Worm (Caenorhabditis elegans) whole organism, L4 larva: ENCODE results near the gene F37B4.10.

Experiments
- F26F4.8 ChIP-seq: fragments of 200-800 bp; sonication (Bioruptor generic); conservative IDR thresholded peaks from 2 replicates; pipeline ENCODE4 v1.3.6; 2022; ENCODE audit warnings: missing genetic modification characterization, missing compliant biosample characterization
- F37D6.2 ChIP-seq: sonication (generic microtip); optimal IDR thresholded peaks from 2 replicates; lab custom pipeline; 2016; ENCODE audit warnings: mild to moderate bottlenecking, missing genetic modification characterization, missing compliant biosample characterization
- Y5F2A.4 ChIP-seq: fragments of 200-800 bp; sonication (Bioruptor generic); optimal IDR thresholded peaks from 2 replicates; lab custom pipeline; 2018; ENCODE audit warnings: mild to moderate bottlenecking, missing genetic modification characterization, missing compliant biosample characterization
- Y75B8A.6 ChIP-seq: fragments of 200-800 bp; sonication (Bioruptor generic); IDR thresholded peaks from 2 replicates; pipeline ENCODE4 v1.3.6; 2022; ENCODE audit warnings: missing genetic modification reagents, missing genetic modification characterization, missing compliant biosample characterization
- aha-1 ChIP-seq: fragments of 150-350 bp; peaks from one replicate; lab custom pipeline; 2014; ENCODE audit warnings: missing biosample characterization, missing genetic modification characterization
- arid-1 ChIP-seq: fragments of 200-800 bp; sonication (Bioruptor generic); conservative IDR thresholded peaks from 2 replicates; pipeline ENCODE4 v1.3.6; 2022; ENCODE audit warnings: missing genetic modification reagents, missing genetic modification characterization, missing compliant biosample characterization
- ceh-20 ChIP-seq: fragments of 200-800 bp; sonication (Bioruptor generic); IDR thresholded peaks from 2 replicates; pipeline ENCODE4 v1.3.6; 2022; ENCODE audit warnings: missing genetic modification reagents, missing genetic modification characterization, missing compliant biosample characterization
- ceh-28 ChIP-seq: fragments of 150-350 bp; optimal IDR thresholded peaks from 2 replicates; lab custom pipeline; 2014; ENCODE audit warnings: missing biosample characterization, missing genetic modification reagents, missing genetic modification characterization
- ces-1 ChIP-seq: fragments of 150-350 bp; sonication (generic microtip); optimal IDR thresholded peaks from 4 replicates; lab custom pipeline; 2014; ENCODE audit warnings: missing biosample characterization, missing genetic modification reagents, missing genetic modification characterization
- cey-2 ChIP-seq: sonication (generic microtip); optimal IDR thresholded peaks from 3 replicates; lab custom pipeline; 2017; ENCODE audit warnings: missing genetic modification characterization, mild to moderate bottlenecking, missing compliant biosample characterization, antibody characterized with exemption, borderline replicate concordance; ENCODE audit not compliant: insufficient read depth
- daf-12 ChIP-seq: fragments of 150-350 bp; optimal IDR thresholded peaks from 2 replicates; lab custom pipeline; 2014; ENCODE audit warnings: missing biosample characterization, missing genetic modification reagents, missing genetic modification characterization
- daf-8 ChIP-seq: fragments of 200-800 bp; sonication (Bioruptor generic); IDR thresholded peaks from 2 replicates; pipeline ENCODE4 v1.3.6; 2022; ENCODE audit warnings: missing genetic modification characterization, missing compliant biosample characterization
- dmd-9 ChIP-seq: fragments of 200-800 bp; sonication (Bioruptor generic); IDR thresholded peaks from 2 replicates; pipeline ENCODE4 v1.3.6; 2022; ENCODE audit warnings: missing genetic modification reagents, missing genetic modification characterization, missing compliant biosample characterization
- duxl-1 ChIP-seq: sonication (generic microtip); optimal IDR thresholded peaks from 2 replicates; lab custom pipeline; 2016; ENCODE audit warnings: mild to moderate bottlenecking, missing genetic modification characterization, moderate library complexity, missing compliant biosample characterization; ENCODE audit not compliant: poor library complexity
- egl-27 ChIP-seq: sonication (generic microtip); optimal IDR thresholded peaks from 3 replicates; lab custom pipeline; 2017; ENCODE audit warnings: missing biosample characterization, missing genetic modification reagents, missing genetic modification characterization
- hif-1 ChIP-seq, 2 experiments: sonication (generic microtip); optimal IDR thresholded peaks; 2 replicates each; lab custom pipeline; 2016 to 2017; ENCODE audit warnings: missing compliant biosample characterization in 2 of 2, missing genetic modification characterization in 2 of 2, missing genetic modification reagents in 2 of 2, missing genotype in 2 of 2, mild to moderate bottlenecking in 1 of 2
- hlh-11 ChIP-seq: fragments of 200-800 bp; sonication (Bioruptor generic); optimal IDR thresholded peaks from 2 replicates; lab custom pipeline; 2018; ENCODE audit warnings: mild to moderate bottlenecking, missing genetic modification characterization, missing compliant biosample characterization
- lsy-2 ChIP-seq, 2 experiments: fragments of 150-350 bp in 1 of 2; sonication (generic microtip) in 1 of 2; optimal IDR thresholded peaks; 2 replicates each; lab custom pipeline; 2014 to 2017; ENCODE audit warnings: missing biosample characterization in 2 of 2, missing genetic modification characterization in 2 of 2
- madf-5 ChIP-seq, 2 experiments: fragments of 200-800 bp; sonication (Bioruptor generic); IDR thresholded peaks; 2 replicates each; pipeline ENCODE4 v1.3.6; 2022; ENCODE audit warnings: missing compliant biosample characterization in 2 of 2, missing genetic modification characterization in 2 of 2
- madf-9 ChIP-seq: fragments of 200-800 bp; sonication (Bioruptor generic); conservative IDR thresholded peaks from 2 replicates; pipeline ENCODE4 v1.3.6; 2022; ENCODE audit warnings: missing genetic modification reagents, missing genetic modification characterization, missing compliant biosample characterization
- mdl-1 ChIP-seq, 2 experiments: fragments of 150-350 bp in 1 of 2; sonication (generic microtip) in 1 of 2; optimal IDR thresholded peaks; 2 replicates each; lab custom pipeline; 2014 to 2017; ENCODE audit warnings: missing biosample characterization in 2 of 2, missing genetic modification characterization in 2 of 2
- mes-2 ChIP-seq: sonication (generic microtip); optimal IDR thresholded peaks from 2 replicates; lab custom pipeline; 2016; ENCODE audit warnings: missing genotype, mild to moderate bottlenecking, missing genetic modification characterization, missing compliant biosample characterization; ENCODE audit not compliant: poor library complexity, severe bottlenecking
- nhr-10 ChIP-seq: fragments of 150-350 bp; optimal IDR thresholded peaks from 2 replicates; lab custom pipeline; 2014; ENCODE audit warnings: missing biosample characterization, missing genetic modification characterization
- nhr-237 ChIP-seq: sonication (generic microtip); optimal IDR thresholded peaks from 2 replicates; lab custom pipeline; 2017; ENCODE audit warnings: missing biosample characterization, missing genetic modification characterization
- nhr-25 ChIP-seq: sonication (generic microtip); optimal IDR thresholded peaks from 2 replicates; lab custom pipeline; 2017; ENCODE audit warnings: missing genetic modification characterization, mild to moderate bottlenecking, missing compliant biosample characterization, antibody characterized with exemption, moderate library complexity, borderline replicate concordance; ENCODE audit not compliant: insufficient read depth
- nhr-41 ChIP-seq: fragments of 200-800 bp; sonication (Bioruptor generic); IDR thresholded peaks from 2 replicates; pipeline ENCODE4 v1.3.6; 2022; ENCODE audit warnings: missing genetic modification reagents, missing genetic modification characterization, missing compliant biosample characterization
- nhr-76 ChIP-seq: fragments of 150-350 bp; optimal IDR thresholded peaks from 2 replicates; lab custom pipeline; 2014; ENCODE audit warnings: missing biosample characterization, missing genetic modification characterization
- skn-1 ChIP-seq: fragments of 150-350 bp; optimal IDR thresholded peaks from 2 replicates; lab custom pipeline; 2014; ENCODE audit warnings: missing biosample characterization, missing genetic modification characterization
- snpc-4 ChIP-seq: fragments of 150-350 bp; optimal IDR thresholded peaks from 2 replicates; lab custom pipeline; 2014; ENCODE audit warnings: missing biosample characterization, missing genetic modification characterization
- spr-1 ChIP-seq: sonication (generic microtip); optimal IDR thresholded peaks from 2 replicates; lab custom pipeline; 2016; ENCODE audit warnings: mild to moderate bottlenecking, missing genetic modification characterization, missing compliant biosample characterization
- unc-39 ChIP-seq: sonication (generic microtip); optimal IDR thresholded peaks from 2 replicates; lab custom pipeline; 2017; ENCODE audit warnings: missing biosample characterization, missing genetic modification characterization
- unc-62 ChIP-seq, 3 experiments: fragments of 150-350 bp in 1 of 3; sonication (generic microtip); optimal IDR thresholded peaks in 2 of 3; peaks in 1 of 3; 1 replicate in 1 of 3; 2 replicates in 2 of 3; lab custom pipeline; 2014 to 2017; ENCODE audit warnings: missing biosample characterization in 3 of 3, missing genetic modification characterization in 3 of 3, missing genetic modification reagents in 3 of 3, missing genotype in 1 of 3
- vab-7 ChIP-seq: fragments of 200-800 bp; sonication (Bioruptor generic); IDR thresholded peaks from 2 replicates; pipeline ENCODE4 v1.3.6; 2022; ENCODE audit warnings: missing genetic modification reagents, missing genetic modification characterization, missing compliant biosample characterization

F37B4.10 gene

DNA sequence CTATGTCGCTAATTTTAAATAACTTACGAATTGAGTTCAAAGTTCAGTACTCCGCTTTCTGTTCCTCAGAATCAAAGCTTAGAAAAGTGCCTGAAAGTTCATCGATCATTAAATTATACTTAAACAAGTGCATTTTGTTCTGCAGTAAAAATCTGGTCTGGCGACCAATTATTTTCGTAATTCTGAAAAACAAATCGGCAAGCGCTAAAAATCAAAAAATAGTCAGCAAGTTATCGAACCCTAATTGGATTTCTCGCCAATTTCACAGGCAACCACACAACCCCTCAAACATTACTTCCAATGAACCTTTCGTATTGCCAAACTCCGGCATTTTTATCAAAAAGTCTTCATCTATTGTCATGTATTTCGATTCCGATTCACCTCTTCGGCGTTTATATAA, 14.4 kb downstream of the F37B4.10 start, which contains the start of gene srh-272:
TSS of gene srh-272 (plus strand) at position 301 of the 400 bp plus-strand sequence.
- TF ChIP-seq aha-1 (tag; lab: Kevin White, UChicago) (no peak), egl-27 (tag; lab: Kevin White, UChicago) (no peak), spr-1 (tag; lab: Kevin White, UChicago) (no peak), duxl-1 (no peak), ces-1 (GFP tag; lab: Kevin White, UChicago) (no peak), Y5F2A.4 (GFP tag; lab: Kevin White, UChicago) (no peak), mdl-1 (tag; optimal IDR thresholded peaks at IDR 0.05; lab: Kevin White, UChicago) (no peak), vab-7 (GFP tag; lab: Robert Waterston, UW) (no peak), nhr-76 (tag; lab: Kevin White, UChicago) (no peak), nhr-41 (no peak), nhr-25 (tag; lab: Kevin White, UChicago) (no peak)

DNA sequence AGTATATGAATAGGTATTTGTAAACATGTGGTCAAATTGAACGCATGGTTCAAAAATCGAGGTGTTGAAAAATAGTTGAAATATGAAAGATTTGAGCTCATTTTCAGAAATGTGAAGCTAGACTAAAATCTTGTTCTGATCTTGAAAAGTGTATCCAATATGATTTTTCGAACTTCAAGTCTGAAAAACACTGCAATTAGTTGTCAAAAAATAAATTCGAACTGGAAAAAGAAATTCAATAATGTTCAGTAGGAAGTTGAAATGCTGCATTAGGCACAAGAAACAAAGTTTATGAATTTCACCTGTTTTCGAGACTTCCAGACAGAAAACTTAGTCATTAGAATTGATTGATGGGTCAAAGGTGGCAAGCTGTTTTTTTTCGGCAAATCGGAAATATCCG, 15.9 kb downstream of the F37B4.10 start, which contains the start of gene srh-270:
TSS of gene srh-270 (minus strand) at position 101 of the 400 bp plus-strand sequence.
- TF ChIP-seq aha-1 (tag; lab: Kevin White, UChicago) (peak; percentile 2), mes-2 (tag; lab: Kevin White, UChicago) (no peak), unc-62 (GFP tag; optimal IDR thresholded peaks at IDR 0.05 in 1 of 2; lab: Kevin White, UChicago) (peak in 1 of 2 experiments; percentile 17), unc-62 (tag; optimal IDR thresholded peaks at IDR 0.05; lab: Kevin White, UChicago) (no peak), lsy-2 (tag; optimal IDR thresholded peaks at IDR 0.05; lab: Kevin White, UChicago) (no peak)

DNA sequence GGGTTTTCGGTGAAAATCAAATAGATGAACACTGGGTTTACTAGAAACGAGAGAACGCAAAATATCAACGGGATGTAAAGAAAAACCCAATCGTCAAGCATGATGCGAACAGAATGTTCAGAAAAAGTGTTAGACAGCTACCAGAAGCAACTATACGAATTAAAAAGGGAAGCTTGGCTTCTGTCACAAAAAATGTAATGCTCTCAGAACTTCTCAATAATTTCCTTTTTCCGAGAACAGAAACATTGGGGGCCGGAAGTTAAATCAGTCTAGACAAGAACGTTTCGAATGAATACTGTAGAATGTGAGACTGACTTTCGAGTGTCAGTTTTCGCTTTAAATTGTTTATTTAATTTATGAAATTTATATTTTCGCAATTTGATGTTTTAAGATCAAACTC, 17.7 kb downstream of the F37B4.10 start, which contains the start of gene srj-54:
TSS of gene srj-54 (minus strand) at position 101 of the 400 bp plus-strand sequence.
- TF ChIP-seq unc-62 (GFP tag; optimal IDR thresholded peaks at IDR 0.05 in 1 of 2; lab: Kevin White, UChicago) (peak in 1 of 2 experiments; percentile 74), unc-62 (tag; optimal IDR thresholded peaks at IDR 0.05; lab: Kevin White, UChicago) (no peak), nhr-25 (tag; lab: Kevin White, UChicago) (no peak), F26F4.8 (GFP tag; lab: Robert Waterston, UW) (no peak), hlh-11 (tag; lab: Kevin White, UChicago) (no peak), ceh-20 (GFP tag; lab: Robert Waterston, UW) (no peak)

DNA sequence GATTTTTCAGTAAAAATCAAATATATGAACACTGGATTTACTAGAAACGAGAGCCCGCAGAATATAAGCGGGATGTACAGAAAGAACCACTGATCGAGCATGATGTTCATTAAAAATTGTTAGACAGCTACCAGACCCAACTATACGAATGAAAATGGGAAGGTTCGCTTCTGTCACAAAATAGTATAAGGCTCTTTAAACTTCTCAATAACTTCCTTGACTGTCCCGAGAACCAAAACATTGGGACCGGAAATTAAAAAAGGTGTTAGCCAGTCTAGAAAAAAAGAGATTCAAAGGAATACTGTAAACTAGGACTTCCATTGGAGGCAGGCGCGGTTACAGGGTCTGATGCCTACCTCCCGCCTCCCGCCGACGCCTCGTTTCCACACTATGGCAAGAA, 19.6 kb downstream of the F37B4.10 start, which contains the start of gene srj-55:
TSS of gene srj-55 (minus strand) at position 101 of the 400 bp plus-strand sequence.
- no peak for TF ChIP-seq daf-8 (GFP tag; lab: Robert Waterston, UW)
- no peak for TF ChIP-seq unc-62 (GFP tag; optimal IDR thresholded peaks at IDR 0.05 in 1 of 2; lab: Kevin White, UChicago)
- no peak for TF ChIP-seq unc-62 (tag; optimal IDR thresholded peaks at IDR 0.05; lab: Kevin White, UChicago)
- TF ChIP-seq daf-12 (tag; lab: Kevin White, UChicago) = no peak
- no peak for TF ChIP-seq dmd-9 (GFP tag; lab: Robert Waterston, UW)
- no peak for TF ChIP-seq madf-5 (GFP tag; IDR thresholded peaks at IDR 0.05; lab: Robert Waterston, UW)
- no peak for TF ChIP-seq ces-1 (GFP tag; lab: Kevin White, UChicago)
- TF ChIP-seq arid-1 = no peak
- TF ChIP-seq skn-1 (tag; lab: Kevin White, UChicago) = no peak
- no peak for TF ChIP-seq madf-9
- TF ChIP-seq cey-2 (tag; lab: Kevin White, UChicago) = no peak
- no peak for TF ChIP-seq unc-39
- TF ChIP-seq Y75B8A.6 (GFP tag; lab: Robert Waterston, UW) = no peak
- no peak for TF ChIP-seq nhr-237
- TF ChIP-seq snpc-4 (tag; lab: Kevin White, UChicago) = no peak
- no peak for TF ChIP-seq hif-1 (tag; optimal IDR thresholded peaks at IDR 0.05; lab: Kevin White, UChicago)
- no peak for TF ChIP-seq nhr-10
- TF ChIP-seq F37D6.2 (tag; lab: Kevin White, UChicago) = no peak
- no peak for TF ChIP-seq mes-2 (tag; lab: Kevin White, UChicago)
- no peak for TF ChIP-seq ceh-28 (tag; lab: Kevin White, UChicago)
